Worm (Caenorhabditis elegans) whole organism, mixed stage, embryonic: ENCODE data around the gene Y54G2A.18.

ENCODE experiments used
- M03D4.4 ChIP-seq: sonication (generic microtip); optimal IDR thresholded peaks from 2 replicates; lab custom pipeline; 2017; ENCODE audit warnings: mild to moderate bottlenecking, missing genetic modification characterization, missing compliant biosample characterization
- blmp-1 ChIP-seq: fragments of 150-350 bp; optimal IDR thresholded peaks from 2 replicates; lab custom pipeline; 2014; ENCODE audit warnings: missing biosample characterization, missing genetic modification characterization
- ceh-39 ChIP-seq: fragments of 150-350 bp; optimal IDR thresholded peaks from 2 replicates; lab custom pipeline; 2014; ENCODE audit warnings: missing biosample characterization, missing genetic modification characterization
- ceh-43 ChIP-seq: fragments of 200-800 bp; sonication (Bioruptor generic); optimal IDR thresholded peaks from 2 replicates; lab custom pipeline; 2018; ENCODE audit warnings: mild to moderate bottlenecking, missing genetic modification characterization, moderate library complexity, missing compliant biosample characterization
- ces-1 ChIP-seq: fragments of 150-350 bp; optimal IDR thresholded peaks from 2 replicates; lab custom pipeline; 2014; ENCODE audit warnings: missing biosample characterization, missing genetic modification reagents, missing genetic modification characterization
- drap-1 ChIP-seq: fragments of 200-800 bp; sonication (Bioruptor generic); optimal IDR thresholded peaks from 3 replicates; lab custom pipeline; 2018; ENCODE audit warnings: mild to moderate bottlenecking, missing genetic modification characterization, missing compliant biosample characterization
- elt-1 ChIP-seq: sonication (generic microtip); optimal IDR thresholded peaks from 2 replicates; lab custom pipeline; 2017; ENCODE audit warnings: missing genetic modification characterization, mild to moderate bottlenecking, missing compliant biosample characterization, antibody characterized with exemption, moderate library complexity, borderline replicate concordance; ENCODE audit not compliant: insufficient read depth
- elt-3 ChIP-seq: fragments of 150-350 bp; optimal IDR thresholded peaks from 2 replicates; lab custom pipeline; 2014; ENCODE audit warnings: missing biosample characterization, missing genetic modification characterization
- flh-1 ChIP-seq: fragments of 200-800 bp; sonication (Bioruptor generic); optimal IDR thresholded peaks from 2 replicates; lab custom pipeline; 2018; ENCODE audit warnings: mild to moderate bottlenecking, missing genetic modification characterization, moderate library complexity, missing compliant biosample characterization
- ham-2 ChIP-seq: fragments of 200-800 bp; sonication (Bioruptor generic); optimal IDR thresholded peaks from 2 replicates; lab custom pipeline; 2018; ENCODE audit warnings: mild to moderate bottlenecking, missing genetic modification characterization, missing compliant biosample characterization
- hlh-1 ChIP-seq: fragments of 150-350 bp; optimal IDR thresholded peaks from 2 replicates; lab custom pipeline; 2014; ENCODE audit warnings: missing biosample characterization, missing genetic modification reagents, missing genetic modification characterization
- lin-13 ChIP-seq: fragments of 150-350 bp; optimal IDR thresholded peaks from 2 replicates; lab custom pipeline; 2014; ENCODE audit warnings: missing biosample characterization, missing genetic modification characterization
- lsy-2 ChIP-seq: fragments of 150-350 bp; optimal IDR thresholded peaks from 2 replicates; lab custom pipeline; 2014; ENCODE audit warnings: missing biosample characterization, missing genetic modification characterization
- mls-2 ChIP-seq: sonication (generic microtip); optimal IDR thresholded peaks from 2 replicates; lab custom pipeline; 2016; ENCODE audit warnings: mild to moderate bottlenecking, missing genetic modification characterization, moderate library complexity, missing compliant biosample characterization
- nhr-2 ChIP-seq: fragments of 150-350 bp; optimal IDR thresholded peaks from 2 replicates; lab custom pipeline; 2014; ENCODE audit warnings: missing biosample characterization, missing genetic modification characterization
- nhr-237 ChIP-seq: fragments of 150-350 bp; optimal IDR thresholded peaks from 2 replicates; lab custom pipeline; 2014; ENCODE audit warnings: missing biosample characterization, missing genetic modification characterization
- nhr-28 ChIP-seq: fragments of 150-350 bp; optimal IDR thresholded peaks from 2 replicates; lab custom pipeline; 2014; ENCODE audit warnings: missing biosample characterization, missing genetic modification characterization
- nhr-76 ChIP-seq: sonication (generic microtip); optimal IDR thresholded peaks from 2 replicates; lab custom pipeline; 2017; ENCODE audit warnings: missing biosample characterization, missing genetic modification characterization
- pha-4 ChIP-seq: fragments of 150-350 bp; optimal IDR thresholded peaks from 2 replicates; lab custom pipeline; 2018; ENCODE audit warnings: missing biosample characterization, missing genetic modification reagents, missing genetic modification characterization
- sem-2 ChIP-seq: fragments of 200-800 bp; sonication (Bioruptor generic); optimal IDR thresholded peaks from 2 replicates; lab custom pipeline; 2018; ENCODE audit warnings: mild to moderate bottlenecking, missing genetic modification characterization, missing compliant biosample characterization
- sptf-1 ChIP-seq: sonication (generic microtip); optimal IDR thresholded peaks from 2 replicates; lab custom pipeline; 2017; ENCODE audit warnings: mild to moderate bottlenecking, missing genetic modification characterization, moderate library complexity, missing compliant biosample characterization
- tbx-8 ChIP-seq: fragments of 200-800 bp; sonication (Bioruptor generic); optimal IDR thresholded peaks from 2 replicates; lab custom pipeline; 2018; ENCODE audit warnings: mild to moderate bottlenecking, missing genetic modification characterization, moderate library complexity, missing compliant biosample characterization
- unc-120 ChIP-seq: sonication (generic microtip); optimal IDR thresholded peaks from 2 replicates; lab custom pipeline; 2017; ENCODE audit warnings: missing genetic modification characterization, missing compliant biosample characterization; ENCODE audit not compliant: poor library complexity, severe bottlenecking
- unc-39 ChIP-seq: fragments of 150-350 bp; optimal IDR thresholded peaks from 2 replicates; lab custom pipeline; 2014; ENCODE audit warnings: missing biosample characterization, missing genetic modification characterization
- unc-62 ChIP-seq: fragments of 150-350 bp; optimal IDR thresholded peaks from 2 replicates; lab custom pipeline; 2014; ENCODE audit warnings: missing biosample characterization, missing genetic modification reagents, missing genetic modification characterization
- zip-8 ChIP-seq: fragments of 150-350 bp; optimal IDR thresholded peaks from 2 replicates; lab custom pipeline; 2014; ENCODE audit warnings: missing biosample characterization, missing genetic modification characterization
- ztf-11 ChIP-seq: fragments of 150-350 bp; optimal IDR thresholded peaks from 2 replicates; lab custom pipeline; 2014; ENCODE audit warnings: missing biosample characterization, missing genetic modification characterization

The Y54G2A.18 gene

ce11 chrIV:2850586-2850985, 41.7 kb downstream of the Y54G2A.18 start, which contains the start of gene clec-85:
Gene clec-85 (plus strand): TSS chrIV:2850886.
- no peak for TF ChIP-seq nhr-28 (tag; lab: Kevin White, UChicago)
- no peak for TF ChIP-seq nhr-76 (tag; lab: Kevin White, UChicago)
- TF ChIP-seq ztf-11 (tag; lab: Kevin White, UChicago), result no peak
- TF ChIP-seq nhr-237 (tag; lab: Kevin White, UChicago), result no peak
- no peak for TF ChIP-seq M03D4.4
- no peak for TF ChIP-seq flh-1
- TF ChIP-seq drap-1 (GFP tag; lab: Kevin White, UChicago), result no peak
- no peak for TF ChIP-seq ces-1 (GFP tag; lab: Kevin White, UChicago)
- no peak for TF ChIP-seq ceh-39
- TF ChIP-seq elt-1 (tag; lab: Kevin White, UChicago), result no peak
- TF ChIP-seq unc-62 (GFP tag; lab: Kevin White, UChicago), result no peak
- TF ChIP-seq ceh-43, result no peak
- no peak for TF ChIP-seq sptf-1 (tag; lab: Kevin White, UChicago)
- no peak for TF ChIP-seq unc-120 (tag; lab: Kevin White, UChicago)
- TF ChIP-seq tbx-8 (GFP tag; lab: Kevin White, UChicago), result no peak

ce11 chrIV:2849269-2849668, 43.0 kb downstream of the Y54G2A.18 start:
- no peak for TF ChIP-seq ceh-43
- no peak for TF ChIP-seq hlh-1 (tag; lab: Kevin White, UChicago)
- no peak for TF ChIP-seq lin-13 (tag; lab: Kevin White, UChicago)
- TF ChIP-seq unc-39 (tag; lab: Kevin White, UChicago), result no peak

- peak; percentile 33 for TF ChIP-seq pha-4 (tag; lab: Kevin White, UChicago)
- no peak for TF ChIP-seq zip-8 (tag; lab: Kevin White, UChicago)
Measured at ce11 chrIV:2846264-2846663, 46.0 kb downstream of the Y54G2A.18 start, which contains the start of gene Y54G2A.40. Gene Y54G2A.40 (plus strand): TSS chrIV:2846476.

- no peak for TF ChIP-seq nhr-28 (tag; lab: Kevin White, UChicago)
- no peak for TF ChIP-seq pha-4 (tag; lab: Kevin White, UChicago)
- no peak for TF ChIP-seq ces-1 (GFP tag; lab: Kevin White, UChicago)
- no peak for TF ChIP-seq elt-3 (tag; lab: Kevin White, UChicago)
- no peak for TF ChIP-seq lin-13 (tag; lab: Kevin White, UChicago)
- TF ChIP-seq tbx-8 (GFP tag; lab: Kevin White, UChicago), result no peak
Measured at ce11 chrIV:2843882-2844281, 48.4 kb downstream of the Y54G2A.18 start, which contains the start of gene Y54G2A.15. Gene Y54G2A.15 (minus strand): TSS chrIV:2843982.

ce11 chrIV:2842162-2842561, 50.1 kb downstream of the Y54G2A.18 start, which contains the start of gene clec-84:
Gene clec-84 (plus strand): TSS chrIV:2842462.
- no peak for TF ChIP-seq pha-4 (tag; lab: Kevin White, UChicago)
- TF ChIP-seq sem-2 (GFP tag; lab: Kevin White, UChicago), result no peak
- TF ChIP-seq ceh-43, result no peak
- TF ChIP-seq ztf-11 (tag; lab: Kevin White, UChicago), result no peak
- TF ChIP-seq ham-2, result no peak
- no peak for TF ChIP-seq blmp-1 (tag; lab: Kevin White, UChicago)
- no peak for TF ChIP-seq elt-3 (tag; lab: Kevin White, UChicago)
- no peak for TF ChIP-seq drap-1 (GFP tag; lab: Kevin White, UChicago)
- TF ChIP-seq unc-39 (tag; lab: Kevin White, UChicago), result no peak
- no peak for TF ChIP-seq mls-2
- TF ChIP-seq nhr-2, result no peak
- no peak for TF ChIP-seq tbx-8 (GFP tag; lab: Kevin White, UChicago)
- no peak for TF ChIP-seq lin-13 (tag; lab: Kevin White, UChicago)
- no peak for TF ChIP-seq elt-1 (tag; lab: Kevin White, UChicago)
- no peak for TF ChIP-seq lsy-2 (tag; lab: Kevin White, UChicago)
